Worm (Caenorhabditis elegans): ENCODE data around the gene C03B8.3.

ce11 chrIII:7709391-7709790 is 2.7 kb upstream of the C03B8.3 start, which contains the start of gene lin-13:
- TF ChIP-seq F13H6.1 (tag; optimal IDR thresholded peaks at IDR 0.05) (no peak), elt-1 (tag; optimal IDR thresholded peaks at IDR 0.05) (no peak), zag-1 (tag; optimal IDR thresholded peaks at IDR 0.05) (no peak), nhr-77 (tag; optimal IDR thresholded peaks at IDR 0.05) (no peak)
